Fruit fly (Drosophila melanogaster) Kc167 (cell line): ENCODE measurements around the gene CG14856.

Experiments used
- Myc ChIP-seq: fragments of >200 bp; optimal IDR thresholded peaks from 2 replicates; lab custom pipeline; 2017; ENCODE audit warnings: missing external identifiers
- Sin3A ChIP-seq: fragments of >200 bp; optimal IDR thresholded peaks from 2 replicates; lab custom pipeline; 2018; ENCODE audit warnings: missing external identifiers
- h ChIP-seq: fragments of >200 bp; optimal IDR thresholded peaks from 3 replicates; lab custom pipeline; 2018; ENCODE audit warnings: missing external identifiers
- insv ChIP-seq: fragments of >200 bp; optimal IDR thresholded peaks from 3 replicates; lab custom pipeline; 2018; ENCODE audit warnings: missing external identifiers
- psq ChIP-seq: fragments of >200 bp; optimal IDR thresholded peaks from 2 replicates; lab custom pipeline; 2017; ENCODE audit warnings: missing external identifiers

DNA sequence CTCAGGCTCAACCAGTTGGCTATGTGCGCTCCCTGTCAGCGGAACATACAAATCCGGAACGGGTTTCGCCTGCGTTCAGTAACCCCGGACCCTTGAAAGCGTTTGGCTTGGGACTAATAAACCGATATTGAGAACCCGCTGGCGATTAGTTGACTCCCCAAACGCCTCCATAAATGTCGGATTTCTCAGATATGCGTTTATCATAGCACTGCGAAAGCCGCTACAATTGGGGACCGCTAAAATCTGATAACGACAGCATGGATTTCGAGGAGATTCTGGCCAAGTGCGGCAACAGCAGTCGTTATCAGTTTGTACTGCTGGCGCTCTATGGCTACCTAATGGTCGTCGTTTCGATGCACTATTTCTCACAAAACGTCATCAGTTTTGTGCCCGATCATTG is 2.5 kb upstream of the CG14856 start, which contains the start of gene CG14855:
- no peak for TF ChIP-seq Myc (lab: Kevin White, UChicago)
- TF ChIP-seq psq (lab: Kevin White, UChicago) = no peak
- no peak for TF ChIP-seq h
- no peak for TF ChIP-seq insv
- TF ChIP-seq Sin3A (lab: Kevin White, UChicago) = no peak
